Worm (Caenorhabditis elegans) whole organism, L1 larva: ENCODE data around the gene F25B5.5.

ENCODE experiments used
- C16A3.4 ChIP-seq: fragments of 150-350 bp; optimal IDR thresholded peaks from 2 replicates; lab custom pipeline; 2014; ENCODE audit warnings: missing biosample characterization, missing genetic modification characterization
- Y116A8C.19 ChIP-seq: sonication (generic microtip); optimal IDR thresholded peaks from 2 replicates; lab custom pipeline; 2016; ENCODE audit warnings: missing compliant biosample characterization, missing genetic modification characterization, borderline replicate concordance
- ama-1 ChIP-seq: fragments of 150-350 bp; optimal IDR thresholded peaks from 2 replicates; lab custom pipeline; 2014
- blmp-1 ChIP-seq: fragments of 150-350 bp; optimal IDR thresholded peaks from 2 replicates; lab custom pipeline; 2014; ENCODE audit warnings: missing biosample characterization, missing genetic modification characterization
- ceh-82 ChIP-seq, 3 experiments: fragments of 150-350 bp in 1 of 3; sonication (generic microtip) in 2 of 3; optimal IDR thresholded peaks; 2 replicates each; lab custom pipeline; 2014 to 2017; ENCODE audit warnings: missing biosample characterization in 3 of 3, missing genetic modification characterization in 3 of 3
- dpl-1 ChIP-seq, 3 experiments: fragments of 150-350 bp in 2 of 3; sonication (generic microtip) in 1 of 3; optimal IDR thresholded peaks; 2 replicates each; lab custom pipeline; 2014 to 2017; ENCODE audit warnings: missing biosample characterization in 3 of 3, missing genetic modification characterization in 3 of 3, missing genetic modification reagents in 3 of 3
- efl-1 ChIP-seq, 4 experiments: fragments of 150-350 bp; optimal IDR thresholded peaks in 3 of 4; peaks in 1 of 4; 1 replicate in 1 of 4; 2 replicates in 3 of 4; lab custom pipeline; 2014; ENCODE audit warnings: missing biosample characterization in 2 of 4, missing genetic modification characterization in 2 of 4, missing genetic modification reagents in 2 of 4
- efl-3 ChIP-seq: fragments of 200-800 bp; sonication (Bioruptor generic); optimal IDR thresholded peaks from 2 replicates; lab custom pipeline; 2018; ENCODE audit warnings: mild to moderate bottlenecking, missing genetic modification characterization, missing compliant biosample characterization
- egl-13 ChIP-seq: sonication (generic microtip); optimal IDR thresholded peaks from 2 replicates; lab custom pipeline; 2016; ENCODE audit warnings: missing genotype, missing genetic modification reagents, missing genetic modification characterization, missing compliant biosample characterization
- elt-2 ChIP-seq: sonication (generic microtip); optimal IDR thresholded peaks from 2 replicates; lab custom pipeline; 2016; ENCODE audit warnings: missing genetic modification characterization, mild to moderate bottlenecking, inconsistent platforms, missing compliant biosample characterization, missing genetic modification reagents
- elt-3 ChIP-seq, 6 experiments: fragments of 150-350 bp in 1 of 6; sonication (generic microtip); optimal IDR thresholded peaks; 2 replicates each; lab custom pipeline; 2017 to 2018; ENCODE audit warnings: missing biosample characterization in 6 of 6, missing genetic modification characterization in 6 of 6, inconsistent platforms in 1 of 6
- fkh-10 ChIP-seq: sonication (generic microtip); optimal IDR thresholded peaks from 2 replicates; lab custom pipeline; 2017; ENCODE audit warnings: missing biosample characterization, missing genetic modification reagents, missing genetic modification characterization
- fkh-4 ChIP-seq: sonication (generic microtip); optimal IDR thresholded peaks from 2 replicates; lab custom pipeline; 2016; ENCODE audit warnings: missing compliant biosample characterization, missing genetic modification characterization, borderline replicate concordance
- hlh-17 ChIP-seq: fragments of 200-800 bp; sonication (Bioruptor generic); optimal IDR thresholded peaks from 2 replicates; lab custom pipeline; 2018; ENCODE audit warnings: missing genetic modification characterization, mild to moderate bottlenecking, missing compliant biosample characterization, moderate library complexity, borderline replicate concordance
- jun-1 ChIP-seq: fragments of 150-350 bp; optimal IDR thresholded peaks from 2 replicates; lab custom pipeline; 2014; ENCODE audit warnings: missing biosample characterization, missing genetic modification reagents, missing genetic modification characterization
- lin-14 ChIP-seq: fragments of 200-800 bp; sonication (Bioruptor generic); optimal IDR thresholded peaks from 2 replicates; lab custom pipeline; 2018; ENCODE audit warnings: mild to moderate bottlenecking, missing genetic modification characterization, moderate library complexity, missing compliant biosample characterization
- lin-15B ChIP-seq: fragments of 150-350 bp; sonication (generic microtip); optimal IDR thresholded peaks from 3 replicates; lab custom pipeline; 2014; ENCODE audit warnings: missing biosample characterization, missing genetic modification characterization
- lin-35 ChIP-seq, 2 experiments: fragments of 150-350 bp; optimal IDR thresholded peaks; 2 replicates each; lab custom pipeline; 2014; ENCODE audit warnings: missing biosample characterization in 2 of 2, missing genetic modification characterization in 2 of 2, missing genetic modification reagents in 2 of 2
- lir-3 ChIP-seq: sonication (generic microtip); optimal IDR thresholded peaks from 2 replicates; lab custom pipeline; 2016; ENCODE audit warnings: mild to moderate bottlenecking, missing genetic modification characterization, moderate library complexity, missing compliant biosample characterization; ENCODE audit not compliant: poor library complexity
- lsy-2 ChIP-seq, 2 experiments: fragments of 150-350 bp; optimal IDR thresholded peaks; 2 replicates each; lab custom pipeline; 2014; ENCODE audit warnings: missing biosample characterization in 2 of 2, missing genetic modification characterization in 2 of 2
- mab-9 ChIP-seq: fragments of 200-800 bp; sonication (Bioruptor generic); IDR thresholded peaks from 2 replicates; pipeline ENCODE4 v1.3.6; 2022; ENCODE audit warnings: missing genetic modification reagents, missing genetic modification characterization, missing compliant biosample characterization
- mdl-1 ChIP-seq, 2 experiments: fragments of 150-350 bp; optimal IDR thresholded peaks; 2 replicates each; lab custom pipeline; 2014 to 2017; ENCODE audit warnings: missing biosample characterization in 2 of 2, missing genetic modification characterization in 2 of 2, inconsistent platforms in 1 of 2
- mep-1 ChIP-seq: fragments of 150-350 bp; optimal IDR thresholded peaks from 2 replicates; lab custom pipeline; 2014; ENCODE audit warnings: missing biosample characterization, missing genetic modification characterization
- nhr-11 ChIP-seq: fragments of 150-350 bp; optimal IDR thresholded peaks from 2 replicates; lab custom pipeline; 2014; ENCODE audit warnings: missing biosample characterization, missing genetic modification characterization
- nhr-19 ChIP-seq: fragments of 200-800 bp; sonication (Bioruptor generic); conservative IDR thresholded peaks from 2 replicates; pipeline ENCODE4 v1.3.6; 2022; ENCODE audit warnings: missing genetic modification characterization, missing compliant biosample characterization
- nhr-20 ChIP-seq: sonication (generic microtip); optimal IDR thresholded peaks from 2 replicates; lab custom pipeline; 2016; ENCODE audit warnings: mild to moderate bottlenecking, missing genetic modification characterization, missing compliant biosample characterization
- nhr-237 ChIP-seq: fragments of 150-350 bp; optimal IDR thresholded peaks from 2 replicates; lab custom pipeline; 2014; ENCODE audit warnings: missing biosample characterization, missing genetic modification characterization
- nhr-47 ChIP-seq: sonication (generic microtip); optimal IDR thresholded peaks from 2 replicates; lab custom pipeline; 2016; ENCODE audit warnings: mild to moderate bottlenecking, missing genetic modification characterization, moderate library complexity, missing compliant biosample characterization
- nhr-71 ChIP-seq: sonication (generic microtip); optimal IDR thresholded peaks from 2 replicates; lab custom pipeline; 2016; ENCODE audit warnings: mild to moderate bottlenecking, missing genetic modification characterization, moderate library complexity, missing compliant biosample characterization
- nhr-76 ChIP-seq: sonication (generic microtip); optimal IDR thresholded peaks from 2 replicates; lab custom pipeline; 2017; ENCODE audit warnings: missing biosample characterization, missing genetic modification characterization
- nhr-84 ChIP-seq: sonication (generic microtip); optimal IDR thresholded peaks from 2 replicates; lab custom pipeline; 2017; ENCODE audit warnings: missing biosample characterization, missing genetic modification characterization
- nhr-85 ChIP-seq: sonication (generic microtip); peaks from one replicate; lab custom pipeline; 2016; ENCODE audit warnings: missing genetic modification characterization, inconsistent platforms, missing compliant biosample characterization
- pax-3 ChIP-seq: fragments of 200-800 bp; sonication (Bioruptor generic); optimal IDR thresholded peaks from 2 replicates; lab custom pipeline; 2018; ENCODE audit warnings: mild to moderate bottlenecking, missing genetic modification characterization, moderate library complexity, missing compliant biosample characterization
- rnt-1 ChIP-seq: sonication (generic microtip); optimal IDR thresholded peaks from 2 replicates; lab custom pipeline; 2016; ENCODE audit warnings: mild to moderate bottlenecking, missing genetic modification characterization, moderate library complexity, missing compliant biosample characterization
- skn-1 ChIP-seq: fragments of 150-350 bp; optimal IDR thresholded peaks from 2 replicates; lab custom pipeline; 2014; ENCODE audit warnings: missing biosample characterization, missing genetic modification characterization
- snu-23 ChIP-seq: sonication (generic microtip); optimal IDR thresholded peaks from 2 replicates; lab custom pipeline; 2016; ENCODE audit warnings: missing genetic modification characterization, missing compliant biosample characterization
- sptf-1 ChIP-seq: fragments of 150-350 bp; optimal IDR thresholded peaks from 2 replicates; lab custom pipeline; 2014; ENCODE audit warnings: missing biosample characterization, missing genetic modification characterization
- sup-37 ChIP-seq: fragments of 200-800 bp; sonication (Bioruptor generic); optimal IDR thresholded peaks from 2 replicates; lab custom pipeline; 2018; ENCODE audit warnings: mild to moderate bottlenecking, missing genetic modification characterization, missing compliant biosample characterization
- swsn-7 ChIP-seq: sonication (generic microtip); optimal IDR thresholded peaks from 2 replicates; lab custom pipeline; 2016; ENCODE audit warnings: missing genetic modification characterization, missing compliant biosample characterization
- tbx-2 ChIP-seq: sonication (generic microtip); optimal IDR thresholded peaks from 2 replicates; lab custom pipeline; 2016; ENCODE audit warnings: missing genetic modification characterization, missing compliant biosample characterization
- unc-130 ChIP-seq: fragments of 150-350 bp; optimal IDR thresholded peaks from 2 replicates; lab custom pipeline; 2017; ENCODE audit warnings: missing biosample characterization, missing genetic modification characterization, inconsistent platforms
- unc-86 ChIP-seq: sonication (generic microtip); optimal IDR thresholded peaks from 2 replicates; lab custom pipeline; 2016; ENCODE audit warnings: missing genetic modification characterization, missing compliant biosample characterization
- xbp-1 ChIP-seq: sonication (generic microtip); optimal IDR thresholded peaks from 2 replicates; lab custom pipeline; 2016; ENCODE audit warnings: missing genetic modification characterization, missing compliant biosample characterization
- zag-1 ChIP-seq: fragments of 150-350 bp; optimal IDR thresholded peaks from 2 replicates; lab custom pipeline; 2014; ENCODE audit warnings: missing biosample characterization, missing genetic modification characterization
- ztf-11 ChIP-seq, 2 experiments: sonication (generic microtip); optimal IDR thresholded peaks; 2 replicates each; lab custom pipeline; 2016 to 2017; ENCODE audit warnings: missing genetic modification characterization in 2 of 2, missing biosample characterization in 1 of 2, missing compliant biosample characterization in 1 of 2
- ztf-4 ChIP-seq: fragments of 150-350 bp; optimal IDR thresholded peaks from 2 replicates; lab custom pipeline; 2014; ENCODE audit warnings: missing biosample characterization, missing genetic modification characterization

Gene F25B5.5

DNA sequence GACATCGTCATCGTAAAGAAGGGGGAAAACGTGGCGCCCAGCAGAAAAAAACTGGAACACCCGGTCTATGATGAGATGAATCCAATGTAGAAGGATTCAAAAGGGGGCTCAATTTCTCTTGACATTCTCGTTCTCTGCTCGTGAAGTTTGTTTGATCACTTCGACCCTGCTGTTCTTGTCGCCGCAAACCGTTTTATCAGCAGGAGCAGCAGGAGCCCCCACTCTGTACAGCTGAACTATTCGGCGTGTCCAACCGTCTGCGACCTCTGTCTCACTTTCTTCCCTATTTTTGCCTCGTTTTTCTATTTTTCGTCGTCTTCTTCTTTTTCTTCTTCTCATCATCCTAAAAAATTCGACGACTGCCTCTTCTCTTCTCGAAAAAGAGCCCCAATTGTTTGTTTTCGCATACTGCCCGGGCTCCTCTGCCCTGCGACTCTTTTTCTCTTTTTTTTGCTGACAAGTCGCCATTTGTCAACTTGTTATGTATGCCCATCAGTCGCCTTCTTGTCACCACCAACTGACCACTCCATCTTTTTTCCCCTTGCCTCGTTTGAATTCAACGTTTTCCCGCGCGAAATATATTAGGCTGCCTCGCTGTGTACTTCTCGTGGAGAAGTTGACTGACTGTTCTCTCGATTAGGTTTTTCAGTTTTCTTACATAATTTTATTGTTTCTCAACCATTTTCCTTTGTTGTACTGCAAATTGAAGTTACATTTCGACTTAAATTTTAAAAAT, 43.2 kb upstream of the F25B5.5 start:
- TF ChIP-seq snu-23 (GFP tag; lab: Kevin White, UChicago) (peak; percentile 23), efl-1 (optimal IDR thresholded peaks at IDR 0.05; lab: Kevin White, UChicago) (peak; percentile 77), efl-1 (GFP tag; optimal IDR thresholded peaks at IDR 0.05 in 1 of 2; lab: Kevin White, UChicago) (peak; percentile 81 to 97), ztf-11 (tag; optimal IDR thresholded peaks at IDR 0.05; lab: Kevin White, UChicago) (peak in 1 of 2 experiments; percentile 20), zag-1 (no peak), nhr-71 (tag; lab: Kevin White, UChicago) (peak; percentile 39), ama-1 (peak; percentile 19), skn-1 (tag; lab: Kevin White, UChicago) (no peak), xbp-1 (tag; lab: Kevin White, UChicago) (peak; percentile 11), mep-1 (tag; lab: Kevin White, UChicago) (peak; percentile 45), nhr-20 (tag; lab: Kevin White, UChicago) (peak; percentile 35), pax-3 (tag; lab: Kevin White, UChicago) (no peak), elt-3 (tag; optimal IDR thresholded peaks at IDR 0.05; lab: Kevin White, UChicago) (no peak), nhr-237 (tag; lab: Kevin White, UChicago) (no peak), mab-9 (GFP tag; lab: Robert Waterston, UW) (peak; percentile 73), nhr-84 (tag; lab: Kevin White, UChicago) (no peak), elt-2 (no peak), rnt-1 (peak; percentile 22), lsy-2 (tag; optimal IDR thresholded peaks at IDR 0.05; lab: Kevin White, UChicago) (peak in 1 of 2 experiments; percentile 40), fkh-10 (GFP tag; lab: Kevin White, UChicago) (peak; percentile 9), nhr-11 (tag; lab: Kevin White, UChicago) (no peak), lin-35 (GFP tag; optimal IDR thresholded peaks at IDR 0.05; lab: Kevin White, UChicago) (peak; percentile 73 to 82), C16A3.4 (tag; lab: Kevin White, UChicago) (no peak), jun-1 (tag; lab: Kevin White, UChicago) (no peak), nhr-19 (GFP tag; lab: Robert Waterston, UW) (no peak), nhr-47 (tag; lab: Kevin White, UChicago) (peak; percentile 13), swsn-7 (tag; lab: Kevin White, UChicago) (peak; percentile 14), lin-14 (GFP tag; lab: Kevin White, UChicago) (peak; percentile 66), blmp-1 (tag; lab: Kevin White, UChicago) (peak; percentile 39), dpl-1 (GFP tag; optimal IDR thresholded peaks at IDR 0.05; lab: Kevin White, UChicago) (peak; percentile 71 to 82 (median 75)), unc-86 (tag; lab: Kevin White, UChicago) (peak; percentile 24), tbx-2 (peak; percentile 23)

DNA sequence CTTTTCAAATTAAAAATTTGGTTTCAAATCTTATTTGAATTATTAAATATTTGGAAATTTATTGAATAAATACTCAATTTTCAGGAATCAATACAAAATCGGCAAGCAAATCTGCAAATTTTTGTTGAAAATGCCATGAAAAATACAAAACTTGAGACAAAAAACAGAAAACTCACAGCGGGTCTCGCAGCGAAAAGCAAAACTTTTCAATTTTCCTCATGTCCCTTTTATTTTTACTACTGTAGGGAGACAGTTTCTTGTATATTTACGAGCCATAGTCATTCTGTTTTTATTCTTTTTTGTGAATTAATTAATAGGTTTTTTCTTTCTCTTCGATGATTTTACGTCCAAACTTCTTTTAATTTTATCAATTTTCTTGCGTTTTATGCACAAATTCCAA, 42.5 kb upstream of the F25B5.5 start:
- TF ChIP-seq mdl-1 (tag; optimal IDR thresholded peaks at IDR 0.05; lab: Kevin White, UChicago) (no peak), efl-3 (GFP tag; lab: Kevin White, UChicago) (no peak), nhr-76 (tag; lab: Kevin White, UChicago) (no peak), ceh-82 (tag; optimal IDR thresholded peaks at IDR 0.05; lab: Kevin White, UChicago) (no peak), unc-130 (tag; lab: Kevin White, UChicago) (no peak)

- no peak for TF ChIP-seq zag-1
- no peak for TF ChIP-seq fkh-4 (tag; lab: Kevin White, UChicago)
- no peak for TF ChIP-seq nhr-85 (tag; lab: Kevin White, UChicago)
- TF ChIP-seq lin-15B (tag; lab: Kevin White, UChicago) = no peak
- no peak for TF ChIP-seq unc-130 (tag; lab: Kevin White, UChicago)
- TF ChIP-seq ceh-82 (tag; optimal IDR thresholded peaks at IDR 0.05; lab: Kevin White, UChicago) = peak in 1 of 3 experiments; percentile 14
- no peak for TF ChIP-seq Y116A8C.19 (tag; lab: Kevin White, UChicago)
- no peak for TF ChIP-seq lir-3
- no peak for TF ChIP-seq pax-3 (tag; lab: Kevin White, UChicago)
- TF ChIP-seq sup-37 = no peak
- peak in 1 of 2 experiments; percentile 4 for TF ChIP-seq lin-35 (GFP tag; optimal IDR thresholded peaks at IDR 0.05; lab: Kevin White, UChicago)
- TF ChIP-seq blmp-1 (tag; lab: Kevin White, UChicago) = no peak
- TF ChIP-seq mep-1 (tag; lab: Kevin White, UChicago) = peak; percentile 15
- TF ChIP-seq dpl-1 (GFP tag; optimal IDR thresholded peaks at IDR 0.05; lab: Kevin White, UChicago) = no peak
- peak; percentile 28 for TF ChIP-seq rnt-1
- no peak for TF ChIP-seq nhr-237 (tag; lab: Kevin White, UChicago)
- no peak for TF ChIP-seq sptf-1 (tag; lab: Kevin White, UChicago)
- TF ChIP-seq ztf-4 (tag; lab: Kevin White, UChicago) = no peak
- TF ChIP-seq nhr-71 (tag; lab: Kevin White, UChicago) = peak; percentile 7
- peak; percentile 9 for TF ChIP-seq egl-13
- 0 out of 2 replicates have a peak, but pooled peaks have one; percentile 12 for TF ChIP-seq nhr-19 (GFP tag; lab: Robert Waterston, UW)
- no peak for TF ChIP-seq hlh-17 (GFP tag; lab: Kevin White, UChicago)
Measured at ce11 chrIII:5988010-5988409, 42.1 kb upstream of the F25B5.5 start.
